Worm (Caenorhabditis elegans) whole organism, L4 larva: ENCODE results near the gene rike-1.

Experiments
- D1046.2 ChIP-seq: fragments of 200-800 bp; sonication (Bioruptor generic); IDR thresholded peaks from 2 replicates; pipeline ENCODE4 v1.3.6; 2022; ENCODE audit warnings: missing genetic modification characterization, missing compliant biosample characterization
- F10B5.3 ChIP-seq: sonication (generic microtip); optimal IDR thresholded peaks from 2 replicates; lab custom pipeline; 2016; ENCODE audit warnings: mild to moderate bottlenecking, missing genetic modification characterization, missing compliant biosample characterization
- T26A8.4 ChIP-seq: fragments of 200-800 bp; sonication (Bioruptor generic); IDR thresholded peaks from 2 replicates; pipeline ENCODE4 v1.3.6; 2022; ENCODE audit warnings: missing genetic modification characterization, missing compliant biosample characterization
- Y105C5A.15 ChIP-seq: fragments of 200-800 bp; sonication (Bioruptor generic); IDR thresholded peaks from 2 replicates; pipeline ENCODE4 v1.3.6; 2022; ENCODE audit warnings: missing genetic modification characterization, missing compliant biosample characterization
- Y48G9A.11 ChIP-seq: fragments of 200-800 bp; sonication (Bioruptor generic); IDR thresholded peaks from 2 replicates; pipeline ENCODE4 v1.3.6; 2022; ENCODE audit warnings: missing genetic modification reagents, missing genetic modification characterization, missing compliant biosample characterization
- Y5F2A.4 ChIP-seq: fragments of 200-800 bp; sonication (Bioruptor generic); optimal IDR thresholded peaks from 2 replicates; lab custom pipeline; 2018; ENCODE audit warnings: mild to moderate bottlenecking, missing genetic modification characterization, missing compliant biosample characterization
- ZK337.2 ChIP-seq: fragments of 200-800 bp; sonication (Bioruptor generic); IDR thresholded peaks from 2 replicates; pipeline ENCODE4 v1.3.6; 2022; ENCODE audit warnings: missing genetic modification reagents, missing genetic modification characterization, missing compliant biosample characterization
- ZK546.5 ChIP-seq, 2 experiments: sonication (generic microtip); optimal IDR thresholded peaks; 2 replicates each; lab custom pipeline; 2017; ENCODE audit warnings: missing biosample characterization in 2 of 2, missing genetic modification characterization in 2 of 2
- attf-4 ChIP-seq: sonication (generic microtip); optimal IDR thresholded peaks from 3 replicates; lab custom pipeline; 2017; ENCODE audit warnings: missing biosample characterization, missing genetic modification characterization
- ceh-32 ChIP-seq: sonication (generic microtip); optimal IDR thresholded peaks from 2 replicates; lab custom pipeline; 2016; ENCODE audit warnings: mild to moderate bottlenecking, missing genetic modification characterization, missing compliant biosample characterization; ENCODE audit not compliant: poor library complexity
- ces-1 ChIP-seq: fragments of 150-350 bp; sonication (generic microtip); optimal IDR thresholded peaks from 4 replicates; lab custom pipeline; 2014; ENCODE audit warnings: missing biosample characterization, missing genetic modification reagents, missing genetic modification characterization
- cey-2 ChIP-seq: sonication (generic microtip); optimal IDR thresholded peaks from 3 replicates; lab custom pipeline; 2017; ENCODE audit warnings: missing genetic modification characterization, mild to moderate bottlenecking, missing compliant biosample characterization, antibody characterized with exemption, borderline replicate concordance; ENCODE audit not compliant: insufficient read depth
- daf-12 ChIP-seq: fragments of 150-350 bp; optimal IDR thresholded peaks from 2 replicates; lab custom pipeline; 2014; ENCODE audit warnings: missing biosample characterization, missing genetic modification reagents, missing genetic modification characterization
- daf-19 ChIP-seq: fragments of 200-800 bp; sonication (Bioruptor generic); conservative IDR thresholded peaks from 2 replicates; pipeline ENCODE4 v1.3.6; 2022; ENCODE audit warnings: missing genetic modification characterization, missing compliant biosample characterization
- dmd-6 ChIP-seq: fragments of 200-800 bp; sonication (Bioruptor generic); IDR thresholded peaks from 2 replicates; pipeline ENCODE4 v1.3.6; 2022; ENCODE audit warnings: missing genetic modification reagents, missing genetic modification characterization, missing compliant biosample characterization
- dmd-9 ChIP-seq: fragments of 200-800 bp; sonication (Bioruptor generic); IDR thresholded peaks from 2 replicates; pipeline ENCODE4 v1.3.6; 2022; ENCODE audit warnings: missing genetic modification reagents, missing genetic modification characterization, missing compliant biosample characterization
- dve-1 ChIP-seq: sonication (generic microtip); optimal IDR thresholded peaks from 2 replicates; lab custom pipeline; 2017; ENCODE audit warnings: antibody characterized with exemption, mild to moderate bottlenecking, missing genetic modification characterization, missing compliant biosample characterization; ENCODE audit not compliant: insufficient read depth
- egl-27 ChIP-seq: sonication (generic microtip); optimal IDR thresholded peaks from 3 replicates; lab custom pipeline; 2017; ENCODE audit warnings: missing biosample characterization, missing genetic modification reagents, missing genetic modification characterization
- egl-43 ChIP-seq: fragments of 200-800 bp; sonication (Bioruptor generic); IDR thresholded peaks from 2 replicates; pipeline ENCODE4 v1.3.6; 2022; ENCODE audit warnings: missing genetic modification reagents, missing genetic modification characterization, missing compliant biosample characterization
- fos-1 ChIP-seq: fragments of 150-350 bp; optimal IDR thresholded peaks from 2 replicates; lab custom pipeline; 2014; ENCODE audit warnings: missing biosample characterization, missing genetic modification characterization
- gei-8 ChIP-seq: fragments of 200-800 bp; sonication (Bioruptor generic); optimal IDR thresholded peaks from 2 replicates; lab custom pipeline; 2018; ENCODE audit warnings: mild to moderate bottlenecking, missing genetic modification characterization, missing compliant biosample characterization
- hif-1 ChIP-seq, 2 experiments: sonication (generic microtip); optimal IDR thresholded peaks; 2 replicates each; lab custom pipeline; 2016 to 2017; ENCODE audit warnings: missing compliant biosample characterization in 2 of 2, missing genetic modification characterization in 2 of 2, missing genetic modification reagents in 2 of 2, missing genotype in 2 of 2, mild to moderate bottlenecking in 1 of 2
- jun-1 ChIP-seq: fragments of 150-350 bp; optimal IDR thresholded peaks from 2 replicates; lab custom pipeline; 2014; ENCODE audit warnings: missing biosample characterization, missing genetic modification reagents, missing genetic modification characterization
- lim-7 ChIP-seq: fragments of 200-800 bp; sonication (Bioruptor generic); IDR thresholded peaks from 2 replicates; pipeline ENCODE4 v1.3.6; 2022; ENCODE audit warnings: missing genetic modification characterization, missing compliant biosample characterization
- lin-15B ChIP-seq: fragments of 150-350 bp; sonication (generic microtip); optimal IDR thresholded peaks from 3 replicates; lab custom pipeline; 2014; ENCODE audit warnings: missing biosample characterization, missing genetic modification characterization
- lin-29 ChIP-seq: fragments of 200-800 bp; sonication (Bioruptor generic); IDR thresholded peaks from 2 replicates; pipeline ENCODE4 v1.3.6; 2022; ENCODE audit warnings: missing genetic modification reagents, missing genetic modification characterization, missing compliant biosample characterization
- lin-39 ChIP-seq: fragments of 150-350 bp; optimal IDR thresholded peaks from 2 replicates; lab custom pipeline; 2014; ENCODE audit warnings: missing biosample characterization, missing genetic modification reagents, missing genetic modification characterization
- mxl-3 ChIP-seq: fragments of 200-800 bp; sonication (Bioruptor generic); optimal IDR thresholded peaks from 2 replicates; lab custom pipeline; 2018; ENCODE audit warnings: mild to moderate bottlenecking, missing genetic modification characterization, missing compliant biosample characterization
- nhr-10 ChIP-seq: fragments of 150-350 bp; optimal IDR thresholded peaks from 2 replicates; lab custom pipeline; 2014; ENCODE audit warnings: missing biosample characterization, missing genetic modification characterization
- nhr-102 ChIP-seq: sonication (generic microtip); optimal IDR thresholded peaks from 2 replicates; lab custom pipeline; 2016; ENCODE audit warnings: mild to moderate bottlenecking, missing genetic modification characterization, moderate library complexity, missing compliant biosample characterization
- nhr-11 ChIP-seq: fragments of 150-350 bp; optimal IDR thresholded peaks from 2 replicates; lab custom pipeline; 2014; ENCODE audit warnings: missing biosample characterization, missing genetic modification characterization
- nhr-111 ChIP-seq: fragments of 200-800 bp; sonication (Bioruptor generic); optimal IDR thresholded peaks from 2 replicates; lab custom pipeline; 2018; ENCODE audit warnings: mild to moderate bottlenecking, missing genetic modification characterization, missing compliant biosample characterization
- nhr-237 ChIP-seq: sonication (generic microtip); optimal IDR thresholded peaks from 2 replicates; lab custom pipeline; 2017; ENCODE audit warnings: missing biosample characterization, missing genetic modification characterization
- nhr-48 ChIP-seq: sonication (generic microtip); optimal IDR thresholded peaks from 2 replicates; lab custom pipeline; 2016; ENCODE audit warnings: mild to moderate bottlenecking, missing genetic modification characterization, missing compliant biosample characterization
- nhr-6 ChIP-seq: fragments of 150-350 bp; optimal IDR thresholded peaks from 2 replicates; lab custom pipeline; 2014; ENCODE audit warnings: missing biosample characterization, missing genetic modification characterization
- nhr-76 ChIP-seq: fragments of 150-350 bp; optimal IDR thresholded peaks from 2 replicates; lab custom pipeline; 2014; ENCODE audit warnings: missing biosample characterization, missing genetic modification characterization
- nhr-77 ChIP-seq: fragments of 150-350 bp; optimal IDR thresholded peaks from 2 replicates; lab custom pipeline; 2014; ENCODE audit warnings: missing biosample characterization, missing genetic modification characterization
- php-3 ChIP-seq: fragments of 200-800 bp; sonication (Bioruptor generic); IDR thresholded peaks from 2 replicates; pipeline ENCODE4 v1.3.6; 2022; ENCODE audit warnings: missing genetic modification reagents, missing genetic modification characterization, missing compliant biosample characterization
- rbr-2 ChIP-seq: sonication (generic microtip); optimal IDR thresholded peaks from 2 replicates; lab custom pipeline; 2016; ENCODE audit warnings: missing genotype, missing genetic modification characterization, missing compliant biosample characterization
- saeg-2 ChIP-seq: fragments of 200-800 bp; sonication (Bioruptor generic); IDR thresholded peaks from 2 replicates; pipeline ENCODE4 v1.3.6; 2022; ENCODE audit warnings: missing genetic modification reagents, missing genetic modification characterization, missing compliant biosample characterization
- snpc-4 ChIP-seq: fragments of 150-350 bp; optimal IDR thresholded peaks from 2 replicates; lab custom pipeline; 2014; ENCODE audit warnings: missing biosample characterization, missing genetic modification characterization
- spr-1 ChIP-seq: sonication (generic microtip); optimal IDR thresholded peaks from 2 replicates; lab custom pipeline; 2016; ENCODE audit warnings: mild to moderate bottlenecking, missing genetic modification characterization, missing compliant biosample characterization
- spr-3 ChIP-seq: fragments of 200-800 bp; sonication (Bioruptor generic); optimal IDR thresholded peaks from 2 replicates; lab custom pipeline; 2018; ENCODE audit warnings: mild to moderate bottlenecking, missing genetic modification characterization, missing compliant biosample characterization
- tra-1 ChIP-seq: fragments of 200-800 bp; sonication (Bioruptor generic); IDR thresholded peaks from 2 replicates; pipeline ENCODE4 v1.3.6; 2022; ENCODE audit warnings: missing genetic modification reagents, missing genetic modification characterization, missing compliant biosample characterization
- unc-39 ChIP-seq: sonication (generic microtip); optimal IDR thresholded peaks from 2 replicates; lab custom pipeline; 2017; ENCODE audit warnings: missing biosample characterization, missing genetic modification characterization
- zip-11 ChIP-seq: fragments of 200-800 bp; sonication (Bioruptor generic); IDR thresholded peaks from 2 replicates; pipeline ENCODE4 v1.3.6; 2022; ENCODE audit warnings: missing genetic modification characterization, missing compliant biosample characterization
- ztf-11 ChIP-seq: fragments of 150-350 bp; optimal IDR thresholded peaks from 2 replicates; lab custom pipeline; 2014; ENCODE audit warnings: missing biosample characterization, missing genetic modification characterization
- ztf-7 ChIP-seq: fragments of 150-350 bp; optimal IDR thresholded peaks from 2 replicates; lab custom pipeline; 2014; ENCODE audit warnings: missing biosample characterization, missing genetic modification characterization

rike-1 gene

DNA sequence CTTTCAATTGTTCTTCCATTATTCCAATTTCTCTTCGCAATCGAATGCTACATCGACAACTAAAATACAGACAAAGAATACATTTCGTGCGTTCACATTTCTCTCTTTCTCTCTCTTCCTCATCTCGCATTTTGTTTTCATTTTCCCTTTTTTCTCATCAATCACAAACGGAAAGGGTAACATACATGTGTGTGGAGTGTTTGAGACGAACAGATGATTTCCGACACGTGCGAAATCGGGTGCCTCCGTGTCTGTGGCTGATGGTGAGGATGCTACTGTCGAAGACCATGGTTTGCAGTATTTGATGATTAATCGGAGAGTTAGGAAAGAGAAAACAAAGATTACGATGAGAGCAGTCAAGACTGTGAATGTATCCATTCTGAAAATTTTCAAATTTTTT is 34.9 kb downstream of the rike-1 start, which contains the start of gene R02D5.9 (continued):
- TF ChIP-seq daf-12 (tag; lab: Kevin White, UChicago) (no peak), nhr-10 (tag; lab: Kevin White, UChicago) (no peak), nhr-237 (tag; lab: Kevin White, UChicago) (no peak), ztf-11 (tag; lab: Kevin White, UChicago) (no peak), daf-19 (no peak), dmd-9 (GFP tag; lab: Robert Waterston, UW) (no peak), ZK546.5 (tag; optimal IDR thresholded peaks at IDR 0.05; lab: Kevin White, UChicago) (no peak), nhr-48 (no peak), lin-29 (GFP tag; lab: Robert Waterston, UW) (no peak), nhr-102 (no peak), dmd-6 (GFP tag; lab: Robert Waterston, UW) (no peak), lin-15B (tag; lab: Kevin White, UChicago) (no peak), cey-2 (tag; lab: Kevin White, UChicago) (peak; percentile 52), attf-4 (tag; lab: Kevin White, UChicago) (no peak), F10B5.3 (tag; lab: Kevin White, UChicago) (no peak), D1046.2 (GFP tag; lab: Robert Waterston, UW) (no peak), spr-1 (tag; lab: Kevin White, UChicago) (no peak), zip-11 (no peak), ZK337.2 (GFP tag; lab: Robert Waterston, UW) (no peak), Y105C5A.15 (GFP tag; lab: Robert Waterston, UW) (no peak), ces-1 (GFP tag; lab: Kevin White, UChicago) (no peak), ztf-7 (tag; lab: Kevin White, UChicago) (no peak), saeg-2 (GFP tag; lab: Robert Waterston, UW) (no peak), ceh-32 (tag; lab: Kevin White, UChicago) (no peak), lin-39 (tag; lab: Kevin White, UChicago) (no peak), egl-27 (tag; lab: Kevin White, UChicago) (no peak), rbr-2 (tag; lab: Kevin White, UChicago) (no peak), egl-43 (GFP tag; lab: Robert Waterston, UW) (no peak), lim-7 (GFP tag; lab: Robert Waterston, UW) (no peak), nhr-77 (tag; lab: Kevin White, UChicago) (peak; percentile 47), Y48G9A.11 (no peak), fos-1 (no peak), nhr-6 (tag; lab: Kevin White, UChicago) (peak; percentile 85), dve-1 (peak; percentile 61), php-3 (GFP tag; lab: Robert Waterston, UW) (no peak), nhr-111 (GFP tag; lab: Kevin White, UChicago) (no peak), spr-3 (GFP tag; lab: Kevin White, UChicago) (no peak), T26A8.4 (GFP tag; lab: Robert Waterston, UW) (no peak), hif-1 (tag; optimal IDR thresholded peaks at IDR 0.05; lab: Kevin White, UChicago) (no peak), nhr-76 (peak; percentile 14), tra-1 (GFP tag; lab: Robert Waterston, UW) (peak; percentile 54; the same call in 1 of the 2 replicates), jun-1 (tag; lab: Kevin White, UChicago) (no peak), mxl-3 (GFP tag; lab: Kevin White, UChicago) (peak; percentile 91), snpc-4 (no peak), unc-39 (tag; lab: Kevin White, UChicago) (no peak), gei-8 (GFP tag; lab: Kevin White, UChicago) (no peak), Y5F2A.4 (GFP tag; lab: Kevin White, UChicago) (no peak), nhr-11 (tag; lab: Kevin White, UChicago) (no peak)
- TF ChIP-seq, all 104 proteins: peak for 11
